Worm (Caenorhabditis elegans) whole organism, L4/young adult: ENCODE measurements around the gene col-19.

Experiments
- W03F9.2 ChIP-seq: fragments of 150-350 bp; optimal IDR thresholded peaks from 2 replicates; lab custom pipeline; 2014; ENCODE audit warnings: missing biosample characterization, missing genetic modification characterization
- dao-5 ChIP-seq: sonication (generic microtip); optimal IDR thresholded peaks from 2 replicates; lab custom pipeline; 2016; ENCODE audit warnings: missing genotype, missing genetic modification characterization, moderate library complexity, missing compliant biosample characterization
- him-1 ChIP-seq: sonication (generic microtip); optimal IDR thresholded peaks from 2 replicates; lab custom pipeline; 2016; ENCODE audit warnings: missing genotype, missing genetic modification reagents, missing genetic modification characterization, missing compliant biosample characterization

The col-19 gene

ce11 chrX:421785-422657, 514 bp downstream of the col-19 start:
- TF ChIP-seq dao-5: no peak
- no peak for TF ChIP-seq W03F9.2 (tag; lab: Kevin White, UChicago)
- TF ChIP-seq him-1: no peak

- TF ChIP-seq him-1 (no peak), W03F9.2 (tag; lab: Kevin White, UChicago) (no peak), dao-5 (no peak)
Measured at ce11 chrX:423757-424156, 2.2 kb downstream of the col-19 start.

- TF ChIP-seq him-1 (no peak), W03F9.2 (tag; lab: Kevin White, UChicago) (no peak), dao-5 (no peak)
Measured at ce11 chrX:425535-425934, 4.0 kb downstream of the col-19 start, which contains the start of gene ZK1193.2. Gene ZK1193.2 (minus strand): TSS chrX:425635.

- TF ChIP-seq dao-5 (no peak), W03F9.2 (tag; lab: Kevin White, UChicago) (no peak)
Measured at ce11 chrX:431596-431995, 10.1 kb downstream of the col-19 start.

ce11 chrX:433029-433693, 11.7 kb downstream of the col-19 start:
- TF ChIP-seq dao-5: no peak
- no peak for TF ChIP-seq W03F9.2 (tag; lab: Kevin White, UChicago)
- TF ChIP-seq him-1: no peak

ce11 chrX:433747-434146, 12.2 kb downstream of the col-19 start, which contains the start of gene dve-1:
Gene dve-1 (minus strand): TSS chrX:433812.
- no peak for TF ChIP-seq W03F9.2 (tag; lab: Kevin White, UChicago)
- TF ChIP-seq him-1: no peak
- no peak for TF ChIP-seq dao-5

- no peak for TF ChIP-seq him-1
- no peak for TF ChIP-seq dao-5
- TF ChIP-seq W03F9.2 (tag; lab: Kevin White, UChicago): no peak
Measured at ce11 chrX:438396-438795, 16.9 kb downstream of the col-19 start.

ce11 chrX:439031-439430, 17.5 kb downstream of the col-19 start:
- TF ChIP-seq W03F9.2 (tag; lab: Kevin White, UChicago) (no peak), him-1 (no peak), dao-5 (no peak)

ce11 chrX:440420-440819, 18.9 kb downstream of the col-19 start:
- TF ChIP-seq W03F9.2 (tag; lab: Kevin White, UChicago) (no peak), him-1 (no peak), dao-5 (no peak)

- no peak for TF ChIP-seq him-1
- no peak for TF ChIP-seq dao-5
- no peak for TF ChIP-seq W03F9.2 (tag; lab: Kevin White, UChicago)
Measured at ce11 chrX:449820-450219, 28.3 kb downstream of the col-19 start, which contains the start of gene F52D1.2. Gene F52D1.2 (minus strand): TSS chrX:450212.

ce11 chrX:457139-457802, 35.8 kb downstream of the col-19 start, which contains the start of gene abu-12:
Gene abu-12 (minus strand): TSS chrX:457610.
- TF ChIP-seq W03F9.2 (tag; lab: Kevin White, UChicago): no peak
- TF ChIP-seq dao-5: no peak
- no peak for TF ChIP-seq him-1

ce11 chrX:459316-459715, 37.8 kb downstream of the col-19 start:
- no peak for TF ChIP-seq W03F9.2 (tag; lab: Kevin White, UChicago)
- TF ChIP-seq dao-5: no peak
- TF ChIP-seq him-1: no peak

- no peak for TF ChIP-seq dao-5
- TF ChIP-seq him-1: no peak
- TF ChIP-seq W03F9.2 (tag; lab: Kevin White, UChicago): no peak
Measured at ce11 chrX:460351-460750, 38.8 kb downstream of the col-19 start, which contains the start of gene aagr-4. Gene aagr-4 (plus strand): TSS chrX:460651.

- TF ChIP-seq him-1 (no peak), W03F9.2 (tag; lab: Kevin White, UChicago) (no peak), dao-5 (no peak)
Measured at ce11 chrX:461623-462022, 40.1 kb downstream of the col-19 start.
